Worm (Caenorhabditis elegans) whole organism, L4 larva: ENCODE data around the gene fipr-13.
"Not testable (repeated sequence)": the region's sequence is repeated elsewhere in the genome, so short reads cannot be mapped to it uniquely, and the experiment has no call there.

Experiments used
- T26A8.4 ChIP-seq: fragments of 200-800 bp; sonication (Bioruptor generic); IDR thresholded peaks from 2 replicates; pipeline ENCODE4 v1.3.6; 2022; ENCODE audit warnings: missing genetic modification characterization, missing compliant biosample characterization
- Y48G9A.11 ChIP-seq: fragments of 200-800 bp; sonication (Bioruptor generic); IDR thresholded peaks from 2 replicates; pipeline ENCODE4 v1.3.6; 2022; ENCODE audit warnings: missing genetic modification reagents, missing genetic modification characterization, missing compliant biosample characterization
- ZK337.2 ChIP-seq: fragments of 200-800 bp; sonication (Bioruptor generic); IDR thresholded peaks from 2 replicates; pipeline ENCODE4 v1.3.6; 2022; ENCODE audit warnings: missing genetic modification reagents, missing genetic modification characterization, missing compliant biosample characterization
- aha-1 ChIP-seq: fragments of 150-350 bp; peaks from one replicate; lab custom pipeline; 2014; ENCODE audit warnings: missing biosample characterization, missing genetic modification characterization
- ama-1 ChIP-seq: fragments of 150-350 bp; optimal IDR thresholded peaks from 2 replicates; lab custom pipeline; 2014; ENCODE audit warnings: inconsistent platforms, mixed read lengths
- arid-1 ChIP-seq: fragments of 200-800 bp; sonication (Bioruptor generic); conservative IDR thresholded peaks from 2 replicates; pipeline ENCODE4 v1.3.6; 2022; ENCODE audit warnings: missing genetic modification reagents, missing genetic modification characterization, missing compliant biosample characterization
- ceh-20 ChIP-seq: fragments of 200-800 bp; sonication (Bioruptor generic); IDR thresholded peaks from 2 replicates; pipeline ENCODE4 v1.3.6; 2022; ENCODE audit warnings: missing genetic modification reagents, missing genetic modification characterization, missing compliant biosample characterization
- ceh-32 ChIP-seq: sonication (generic microtip); optimal IDR thresholded peaks from 2 replicates; lab custom pipeline; 2016; ENCODE audit warnings: mild to moderate bottlenecking, missing genetic modification characterization, missing compliant biosample characterization; ENCODE audit not compliant: poor library complexity
- ceh-44 ChIP-seq: fragments of 200-800 bp; sonication (Bioruptor generic); IDR thresholded peaks from 2 replicates; pipeline ENCODE4 v1.3.6; 2022; ENCODE audit warnings: missing genetic modification reagents, missing genetic modification characterization, missing compliant biosample characterization
- ctbp-1 ChIP-seq: fragments of 200-800 bp; sonication (Bioruptor generic); IDR thresholded peaks from 2 replicates; pipeline ENCODE4 v1.3.6; 2022; ENCODE audit warnings: missing genetic modification reagents, missing genetic modification characterization, missing compliant biosample characterization
- dmd-6 ChIP-seq: fragments of 200-800 bp; sonication (Bioruptor generic); IDR thresholded peaks from 2 replicates; pipeline ENCODE4 v1.3.6; 2022; ENCODE audit warnings: missing genetic modification reagents, missing genetic modification characterization, missing compliant biosample characterization
- dmd-8 ChIP-seq: fragments of 200-800 bp; sonication (Bioruptor generic); IDR thresholded peaks from 2 replicates; pipeline ENCODE4 v1.3.6; 2022; ENCODE audit warnings: missing genetic modification characterization, missing compliant biosample characterization
- dmd-9 ChIP-seq: fragments of 200-800 bp; sonication (Bioruptor generic); IDR thresholded peaks from 2 replicates; pipeline ENCODE4 v1.3.6; 2022; ENCODE audit warnings: missing genetic modification reagents, missing genetic modification characterization, missing compliant biosample characterization
- egl-43 ChIP-seq: fragments of 200-800 bp; sonication (Bioruptor generic); IDR thresholded peaks from 2 replicates; pipeline ENCODE4 v1.3.6; 2022; ENCODE audit warnings: missing genetic modification reagents, missing genetic modification characterization, missing compliant biosample characterization
- hif-1 ChIP-seq, 2 experiments: sonication (generic microtip); optimal IDR thresholded peaks; 2 replicates each; lab custom pipeline; 2016 to 2017; ENCODE audit warnings: missing compliant biosample characterization in 2 of 2, missing genetic modification characterization in 2 of 2, missing genetic modification reagents in 2 of 2, missing genotype in 2 of 2, mild to moderate bottlenecking in 1 of 2
- hlh-30 ChIP-seq: sonication (generic microtip); optimal IDR thresholded peaks from 2 replicates; lab custom pipeline; 2017; ENCODE audit warnings: antibody characterized with exemption, mild to moderate bottlenecking, missing genetic modification characterization, missing compliant biosample characterization; ENCODE audit not compliant: insufficient read depth
- hmg-1.1 ChIP-seq: fragments of 200-800 bp; sonication (Bioruptor generic); IDR thresholded peaks from 2 replicates; pipeline ENCODE4 v1.3.6; 2022; ENCODE audit warnings: missing genetic modification reagents, missing genetic modification characterization, missing compliant biosample characterization
- jun-1 ChIP-seq: fragments of 150-350 bp; optimal IDR thresholded peaks from 2 replicates; lab custom pipeline; 2014; ENCODE audit warnings: missing biosample characterization, missing genetic modification reagents, missing genetic modification characterization
- lin-29 ChIP-seq: fragments of 200-800 bp; sonication (Bioruptor generic); IDR thresholded peaks from 2 replicates; pipeline ENCODE4 v1.3.6; 2022; ENCODE audit warnings: missing genetic modification reagents, missing genetic modification characterization, missing compliant biosample characterization
- lin-38 ChIP-seq: fragments of 200-800 bp; sonication (Bioruptor generic); IDR thresholded peaks from 2 replicates; pipeline ENCODE4 v1.3.6; 2022; ENCODE audit warnings: missing genetic modification reagents, missing genetic modification characterization, missing compliant biosample characterization
- madf-9 ChIP-seq: fragments of 200-800 bp; sonication (Bioruptor generic); conservative IDR thresholded peaks from 2 replicates; pipeline ENCODE4 v1.3.6; 2022; ENCODE audit warnings: missing genetic modification reagents, missing genetic modification characterization, missing compliant biosample characterization
- mdt-29 ChIP-seq: fragments of 200-800 bp; sonication (Bioruptor generic); IDR thresholded peaks from 2 replicates; pipeline ENCODE4 v1.3.6; 2022; ENCODE audit warnings: missing genetic modification reagents, missing genetic modification characterization, missing compliant biosample characterization
- mep-1 ChIP-seq: fragments of 150-350 bp; sonication (generic microtip); optimal IDR thresholded peaks from 3 replicates; lab custom pipeline; 2014; ENCODE audit warnings: missing biosample characterization, missing genetic modification characterization
- nhr-102 ChIP-seq: sonication (generic microtip); optimal IDR thresholded peaks from 2 replicates; lab custom pipeline; 2016; ENCODE audit warnings: mild to moderate bottlenecking, missing genetic modification characterization, moderate library complexity, missing compliant biosample characterization
- nhr-11 ChIP-seq: fragments of 150-350 bp; optimal IDR thresholded peaks from 2 replicates; lab custom pipeline; 2014; ENCODE audit warnings: missing biosample characterization, missing genetic modification characterization
- nhr-111 ChIP-seq: fragments of 200-800 bp; sonication (Bioruptor generic); optimal IDR thresholded peaks from 2 replicates; lab custom pipeline; 2018; ENCODE audit warnings: mild to moderate bottlenecking, missing genetic modification characterization, missing compliant biosample characterization
- nhr-25 ChIP-seq: sonication (generic microtip); optimal IDR thresholded peaks from 2 replicates; lab custom pipeline; 2017; ENCODE audit warnings: missing genetic modification characterization, mild to moderate bottlenecking, missing compliant biosample characterization, antibody characterized with exemption, moderate library complexity, borderline replicate concordance; ENCODE audit not compliant: insufficient read depth
- nhr-28 ChIP-seq: fragments of 150-350 bp; optimal IDR thresholded peaks from 2 replicates; lab custom pipeline; 2014; ENCODE audit warnings: missing biosample characterization, missing genetic modification characterization
- nhr-41 ChIP-seq: fragments of 200-800 bp; sonication (Bioruptor generic); IDR thresholded peaks from 2 replicates; pipeline ENCODE4 v1.3.6; 2022; ENCODE audit warnings: missing genetic modification reagents, missing genetic modification characterization, missing compliant biosample characterization
- nhr-48 ChIP-seq: sonication (generic microtip); optimal IDR thresholded peaks from 2 replicates; lab custom pipeline; 2016; ENCODE audit warnings: mild to moderate bottlenecking, missing genetic modification characterization, missing compliant biosample characterization
- pha-4 ChIP-seq, 2 experiments: fragments of 150-350 bp in 1 of 2; fragments of 200-800 bp in 1 of 2; sonication (Bioruptor generic) in 1 of 2; IDR thresholded peaks in 1 of 2; optimal IDR thresholded peaks in 1 of 2; 2 replicates each; pipeline versions ENCODE4 v1.3.6 to Lab custom; 2014 to 2022; ENCODE audit warnings: missing genetic modification characterization in 2 of 2, missing genetic modification reagents in 2 of 2, missing biosample characterization in 1 of 2, missing compliant biosample characterization in 1 of 2
- set-16 ChIP-seq: fragments of 200-800 bp; sonication (Bioruptor generic); IDR thresholded peaks from 2 replicates; pipeline ENCODE4 v1.3.6; 2022; ENCODE audit warnings: missing genetic modification reagents, missing genetic modification characterization, missing compliant biosample characterization
- unc-130 ChIP-seq: sonication (generic microtip); optimal IDR thresholded peaks from 2 replicates; lab custom pipeline; 2016; ENCODE audit warnings: missing genetic modification reagents, missing genetic modification characterization, missing compliant biosample characterization
- unc-62 ChIP-seq, 3 experiments: fragments of 150-350 bp in 1 of 3; sonication (generic microtip); optimal IDR thresholded peaks in 2 of 3; peaks in 1 of 3; 1 replicate in 1 of 3; 2 replicates in 2 of 3; lab custom pipeline; 2014 to 2017; ENCODE audit warnings: missing biosample characterization in 3 of 3, missing genetic modification characterization in 3 of 3, missing genetic modification reagents in 3 of 3, missing genotype in 1 of 3
- vab-7 ChIP-seq: fragments of 200-800 bp; sonication (Bioruptor generic); IDR thresholded peaks from 2 replicates; pipeline ENCODE4 v1.3.6; 2022; ENCODE audit warnings: missing genetic modification reagents, missing genetic modification characterization, missing compliant biosample characterization
- zfp-3 ChIP-seq: fragments of 200-800 bp; sonication (Bioruptor generic); conservative IDR thresholded peaks from 2 replicates; pipeline ENCODE4 v1.3.6; 2022; ENCODE audit warnings: missing genetic modification reagents, missing genetic modification characterization, missing compliant biosample characterization
- zip-11 ChIP-seq: fragments of 200-800 bp; sonication (Bioruptor generic); IDR thresholded peaks from 2 replicates; pipeline ENCODE4 v1.3.6; 2022; ENCODE audit warnings: missing genetic modification characterization, missing compliant biosample characterization

The fipr-13 gene

DNA sequence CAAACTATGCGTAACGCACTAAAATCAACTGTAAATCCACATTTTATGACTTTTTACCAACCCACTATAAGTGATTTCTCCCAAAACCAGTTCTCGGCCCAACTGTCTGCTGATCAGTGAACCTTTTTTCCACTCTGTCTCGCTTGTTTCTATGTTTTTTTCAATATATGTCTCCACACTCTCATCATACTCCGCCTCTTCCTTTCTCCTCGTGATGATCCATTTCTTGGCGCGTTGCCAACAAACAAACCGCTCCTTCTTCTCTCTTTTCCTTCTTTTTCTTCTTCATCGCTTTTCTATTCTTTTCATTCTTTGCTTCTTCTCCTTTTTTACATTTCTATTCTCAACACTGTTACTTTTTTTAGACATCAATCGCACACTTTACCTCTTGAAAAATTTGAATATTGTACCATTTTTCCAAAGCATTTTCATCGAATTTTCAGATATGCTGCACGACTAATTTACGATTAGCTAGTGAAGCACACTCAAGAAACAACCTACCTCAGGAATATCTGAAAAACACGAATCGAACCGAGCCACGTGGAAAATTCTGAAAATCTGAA, 21.0 kb upstream of the fipr-13 start, which contains the start of gene T06E8.8 (continued):
- TF ChIP-seq nhr-48 (tag; lab: Kevin White, UChicago) = peak; percentile 63
- no peak for TF ChIP-seq zip-11
- TF ChIP-seq ctbp-1 (GFP tag; lab: Robert Waterston, UW) = no peak

ce11 chrV:10044735-10045134, 19.6 kb upstream of the fipr-13 start:
- peak; percentile 29 for TF ChIP-seq aha-1 (tag; lab: Kevin White, UChicago)
- no peak for TF ChIP-seq unc-62 (GFP tag; optimal IDR thresholded peaks at IDR 0.05 in 1 of 2; lab: Kevin White, UChicago)
- no peak for TF ChIP-seq unc-62 (tag; optimal IDR thresholded peaks at IDR 0.05; lab: Kevin White, UChicago)
- TF ChIP-seq, all 104 proteins: peak for 1

DNA sequence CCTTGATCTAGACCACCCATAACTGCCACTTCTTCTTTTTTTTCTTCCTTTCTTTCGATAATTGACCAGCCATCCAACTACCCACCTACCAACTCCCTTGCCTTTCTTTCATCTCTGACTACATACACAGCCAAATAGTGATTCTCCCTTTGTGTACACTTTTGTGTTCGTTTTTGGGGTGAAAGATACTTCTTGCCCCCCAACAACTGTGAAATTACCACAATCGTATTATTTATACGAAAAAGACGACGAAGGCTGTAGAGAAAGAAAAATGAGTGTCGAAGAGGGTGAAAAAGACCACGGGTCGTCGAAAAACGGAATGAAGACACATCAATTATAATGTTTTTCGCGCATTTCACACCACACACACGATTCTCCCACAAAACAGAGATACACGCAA, 17.8 kb upstream of the fipr-13 start:
- peak; percentile 7 for TF ChIP-seq hlh-30 (tag; lab: Kevin White, UChicago)
- no peak for TF ChIP-seq unc-130 (GFP tag; lab: Kevin White, UChicago)
- 0 out of 2 replicates have a peak, but pooled peaks have one; percentile 25 for TF ChIP-seq dmd-8 (GFP tag; lab: Robert Waterston, UW)
- peak; percentile 86 for TF ChIP-seq aha-1 (tag; lab: Kevin White, UChicago)
- TF ChIP-seq hif-1 (tag; optimal IDR thresholded peaks at IDR 0.05; lab: Kevin White, UChicago) = no peak
- peak; percentile 2 for TF ChIP-seq nhr-11 (tag; lab: Kevin White, UChicago)
- peak in 1 of 2 experiments; percentile 74 for TF ChIP-seq unc-62 (GFP tag; optimal IDR thresholded peaks at IDR 0.05 in 1 of 2; lab: Kevin White, UChicago)
- no peak for TF ChIP-seq unc-62 (tag; optimal IDR thresholded peaks at IDR 0.05; lab: Kevin White, UChicago)
- no peak for TF ChIP-seq ZK337.2 (GFP tag; lab: Robert Waterston, UW)
- 0 out of 2 replicates have a peak, but pooled peaks have one; percentile 19 for TF ChIP-seq T26A8.4
- TF ChIP-seq nhr-25 (tag; lab: Kevin White, UChicago) = peak; percentile 43
- TF ChIP-seq jun-1 = no peak
- TF ChIP-seq nhr-111 (GFP tag; lab: Kevin White, UChicago) = no peak
- TF ChIP-seq pha-4 (GFP tag; IDR thresholded peaks at IDR 0.05; lab: Robert Waterston, UW) = no peak
- no peak for TF ChIP-seq pha-4 (tag; optimal IDR thresholded peaks at IDR 0.05; lab: Kevin White, UChicago)
- peak; percentile 56 for TF ChIP-seq ama-1 (lab: Kevin White, UChicago)
- peak; percentile 16 for TF ChIP-seq nhr-28 (tag; lab: Kevin White, UChicago)
- TF ChIP-seq mep-1 = peak; percentile 22

ce11 chrV:10047189-10047588, 17.1 kb upstream of the fipr-13 start:
- TF ChIP-seq ceh-32 (tag; lab: Kevin White, UChicago) = no peak
- peak; percentile 22; the same call in 1 of the 2 replicates for TF ChIP-seq egl-43

ce11 chrV:10049192-10049816, 15.0 kb upstream of the fipr-13 start:
- TF ChIP-seq ceh-20 (GFP tag; lab: Robert Waterston, UW) (peak; percentile 61; the same call in 1 of the 2 replicates), mdt-29 (peak; percentile 64), ctbp-1 (GFP tag; lab: Robert Waterston, UW) (0 out of 2 replicates have a peak, but pooled peaks have one; percentile 20), madf-9 (GFP tag; lab: Robert Waterston, UW) (0 out of 2 replicates have a peak, but pooled peaks have one; percentile 56), pha-4 (GFP tag; IDR thresholded peaks at IDR 0.05; lab: Robert Waterston, UW) (peak; percentile 65), zfp-3 (GFP tag; lab: Robert Waterston, UW) (0 out of 2 replicates have a peak, but pooled peaks have one; percentile 54), T26A8.4 (peak; percentile 72), dmd-6 (peak; percentile 67), hmg-1.1 (GFP tag; lab: Robert Waterston, UW) (peak; percentile 64; the same call in 1 of the 2 replicates), dmd-9 (GFP tag; lab: Robert Waterston, UW) (0 out of 2 replicates have a peak, but pooled peaks have one; percentile 36), ceh-44 (GFP tag; lab: Robert Waterston, UW) (0 out of 2 replicates have a peak, but pooled peaks have one; percentile 50), Y48G9A.11 (GFP tag; lab: Robert Waterston, UW) (peak; percentile 31; the same call in 1 of the 2 replicates), lin-29 (GFP tag; lab: Robert Waterston, UW) (peak; percentile 51; the same call in 1 of the 2 replicates), nhr-102 (tag; lab: Kevin White, UChicago) (peak; percentile 16), nhr-41 (peak; percentile 75; the same call in 1 of the 2 replicates), arid-1 (GFP tag; lab: Robert Waterston, UW) (peak; percentile 31; the same call in 1 of the 2 replicates), vab-7 (0 out of 2 replicates have a peak, but pooled peaks have one; percentile 21), lin-38 (GFP tag; lab: Robert Waterston, UW) (peak; percentile 69), dmd-8 (GFP tag; lab: Robert Waterston, UW) (0 out of 2 replicates have a peak, but pooled peaks have one; percentile 26), set-16 (GFP tag; lab: Robert Waterston, UW) (peak; percentile 89)
- TF ChIP-seq pha-4 (tag; optimal IDR thresholded peaks at IDR 0.05; lab: Kevin White, UChicago) = not testable (repeated sequence)
